Worm (Caenorhabditis elegans) whole organism, L4/young adult: Measurements from ENCODE around the gene ZK697.8.
A peak's percentile ranks its signal among the peaks of the same experiment; 100 is the strongest.

Experiments used
- W03F9.2 ChIP-seq: fragments of 150-350 bp; optimal IDR thresholded peaks from 2 replicates; lab custom pipeline; 2014; ENCODE audit warnings: missing biosample characterization, missing genetic modification characterization
- dao-5 ChIP-seq: sonication (generic microtip); optimal IDR thresholded peaks from 2 replicates; lab custom pipeline; 2016; ENCODE audit warnings: missing genotype, missing genetic modification characterization, moderate library complexity, missing compliant biosample characterization
- him-1 ChIP-seq: sonication (generic microtip); optimal IDR thresholded peaks from 2 replicates; lab custom pipeline; 2016; ENCODE audit warnings: missing genotype, missing genetic modification reagents, missing genetic modification characterization, missing compliant biosample characterization

Gene ZK697.8

ce11 chrV:1756099-1756498 lies 7.1 kb upstream of the ZK697.8 start:
- TF ChIP-seq him-1 (tag; lab: Kevin White, UChicago) (no peak), dao-5 (tag; lab: Kevin White, UChicago) (no peak), W03F9.2 (tag; lab: Kevin White, UChicago) (no peak)

ce11 chrV:1755589-1755988 lies 6.6 kb upstream of the ZK697.8 start, which contains the start of gene ZK697.14:
TSS of gene ZK697.14 (minus strand) at chrV:1755689.
- TF ChIP-seq W03F9.2 (tag; lab: Kevin White, UChicago), result no peak
- no peak for TF ChIP-seq dao-5 (tag; lab: Kevin White, UChicago)
- TF ChIP-seq him-1 (tag; lab: Kevin White, UChicago), result no peak

DNA sequence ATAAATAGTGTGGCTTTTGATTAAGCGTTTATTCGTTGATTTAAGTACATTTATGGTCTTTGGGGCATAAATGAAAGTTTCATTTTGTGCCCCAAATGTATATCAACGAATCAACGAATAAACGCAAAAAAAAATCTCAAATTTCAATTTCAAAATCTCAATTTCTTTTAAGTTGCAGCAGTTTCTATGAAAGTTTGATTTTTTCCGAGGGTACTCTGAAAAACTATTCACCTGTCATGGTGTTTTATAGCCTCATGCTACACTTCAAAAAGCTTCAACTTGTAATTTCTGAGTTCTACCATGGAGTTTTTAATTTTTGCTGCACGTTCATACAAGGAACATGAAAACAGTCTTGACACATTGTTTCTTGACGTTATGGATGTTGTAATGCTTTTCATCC lies 3.5 kb upstream of the ZK697.8 start, which contains the start of gene ZK697.1:
TSS of gene ZK697.1 (plus strand) at position 301 of the 400 bp plus-strand sequence.
- TF ChIP-seq dao-5 (tag; lab: Kevin White, UChicago), result no peak
- no peak for TF ChIP-seq him-1 (tag; lab: Kevin White, UChicago)
- no peak for TF ChIP-seq W03F9.2 (tag; lab: Kevin White, UChicago)

DNA sequence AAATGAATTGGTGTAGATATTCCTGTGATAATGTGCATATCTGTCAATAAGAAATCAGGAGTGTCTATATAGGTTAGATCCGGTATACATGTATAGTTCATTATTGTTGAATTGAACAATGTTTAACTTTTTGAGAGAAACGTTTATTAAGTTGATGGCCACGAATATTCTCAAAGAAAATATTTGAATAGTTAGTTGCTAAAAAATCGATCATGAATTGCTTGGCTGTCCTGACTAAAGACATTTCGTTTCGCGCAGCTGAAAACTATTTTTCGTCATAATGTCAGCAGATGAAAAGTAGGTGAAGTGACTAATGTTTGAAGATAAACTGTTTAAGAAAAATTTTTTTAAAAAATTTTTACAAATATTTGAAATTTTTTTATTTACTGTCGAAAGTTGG lies 2.5 kb upstream of the ZK697.8 start, which contains the start of gene srh-199:
TSS of gene srh-199 (minus strand) at position 101 of the 400 bp plus-strand sequence.
- TF ChIP-seq dao-5 (tag; lab: Kevin White, UChicago) (no peak), W03F9.2 (tag; lab: Kevin White, UChicago) (no peak), him-1 (tag; lab: Kevin White, UChicago) (no peak)

DNA sequence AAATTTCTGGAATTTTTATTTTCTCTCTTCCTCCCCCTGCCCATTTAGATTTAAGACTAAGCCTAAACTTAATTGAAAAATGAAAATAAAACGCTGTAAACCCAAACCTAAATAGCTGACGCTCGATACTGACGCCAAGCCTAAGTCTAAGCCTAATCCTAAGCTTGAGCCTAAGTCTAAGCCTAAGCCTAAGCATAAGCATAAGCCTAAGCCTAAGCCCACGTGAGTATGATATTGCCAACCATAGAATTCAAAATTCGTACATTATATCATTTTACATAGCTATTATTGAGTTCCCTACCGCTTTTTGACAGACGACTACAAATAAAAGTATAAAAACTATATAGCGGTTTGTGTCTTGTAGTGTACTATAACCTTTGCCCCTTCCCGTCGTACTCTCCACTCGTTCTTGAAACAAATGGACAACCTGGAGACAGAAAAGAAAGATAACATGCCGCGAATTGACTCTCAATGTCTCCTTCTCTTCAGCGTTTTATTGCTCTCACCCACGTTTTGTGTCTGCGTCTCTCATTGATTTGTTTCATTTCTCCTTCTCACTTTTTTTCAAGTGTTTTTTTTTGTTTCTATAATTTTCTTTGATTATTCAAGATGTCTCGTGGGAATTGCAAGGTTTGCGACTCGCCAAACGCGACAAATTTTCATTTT lies 5.6 kb downstream of the ZK697.8 start, which contains the start of gene nhr-256:
TSS of gene nhr-256 (plus strand) at position 567 of the 666 bp plus-strand sequence.
- no peak for TF ChIP-seq him-1 (tag; lab: Kevin White, UChicago)
- TF ChIP-seq W03F9.2 (tag; lab: Kevin White, UChicago), result peak; percentile 80

DNA sequence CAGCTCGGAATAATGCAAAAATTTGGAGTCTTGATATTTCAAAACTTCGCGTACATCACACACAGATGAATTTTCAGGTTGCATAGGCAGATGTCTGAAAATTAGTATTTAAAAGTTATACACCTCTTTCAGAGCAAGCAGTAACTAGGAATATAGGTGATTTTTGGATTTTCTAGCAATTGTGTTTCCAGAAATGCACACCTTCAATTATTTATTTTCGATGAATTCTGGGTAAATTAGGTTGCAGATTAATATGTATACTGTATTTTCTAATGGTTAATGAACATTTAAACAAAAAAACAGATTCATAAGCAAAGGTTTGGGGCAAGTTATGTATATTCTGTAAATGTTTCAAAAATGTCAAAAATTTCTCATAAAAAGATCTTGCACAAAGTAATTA lies 7.9 kb downstream of the ZK697.8 start, which contains the start of gene srab-25:
TSS of gene srab-25 (minus strand) at position 101 of the 400 bp plus-strand sequence.
- TF ChIP-seq dao-5 (tag; lab: Kevin White, UChicago) (no peak), W03F9.2 (tag; lab: Kevin White, UChicago) (no peak), him-1 (tag; lab: Kevin White, UChicago) (no peak)

- no peak for TF ChIP-seq dao-5 (tag; lab: Kevin White, UChicago)
- no peak for TF ChIP-seq W03F9.2 (tag; lab: Kevin White, UChicago)
- TF ChIP-seq him-1 (tag; lab: Kevin White, UChicago), result no peak
These were observed 14.4 kb downstream of the ZK697.8 start, which contains the start of gene str-160 for ce11 chrV:1734569-1734968. TSS of gene str-160 (plus strand) at chrV:1734869.

DNA sequence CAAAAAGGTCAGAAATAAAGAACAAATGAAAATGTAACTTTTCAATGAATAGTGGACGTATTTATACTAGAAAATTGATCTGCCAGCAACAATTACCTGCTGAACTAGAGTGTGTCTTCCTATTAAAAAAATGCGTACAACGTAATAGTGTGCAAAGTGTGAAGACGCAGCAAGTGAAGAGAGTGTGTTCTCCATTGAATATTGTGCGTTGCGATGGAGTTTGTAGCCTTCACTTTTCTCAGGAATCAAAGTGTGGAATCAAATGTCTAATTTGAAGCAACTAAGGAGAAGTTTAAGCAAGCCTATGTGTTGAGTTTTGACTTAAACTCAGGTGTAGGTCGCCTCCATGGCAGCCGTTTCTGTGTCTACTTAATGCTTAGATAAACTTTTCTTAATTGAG lies 17.0 kb downstream of the ZK697.8 start, which contains the start of gene gst-21:
TSS of gene gst-21 (minus strand) at position 101 of the 400 bp plus-strand sequence.
- TF ChIP-seq W03F9.2 (tag; lab: Kevin White, UChicago), result no peak
- no peak for TF ChIP-seq dao-5 (tag; lab: Kevin White, UChicago)
- TF ChIP-seq him-1 (tag; lab: Kevin White, UChicago), result no peak

- TF ChIP-seq dao-5 (tag; lab: Kevin White, UChicago) (no peak), W03F9.2 (tag; lab: Kevin White, UChicago) (no peak)
These were observed 23.6 kb downstream of the ZK697.8 start, which contains the start of gene sri-27 for ce11 chrV:1725353-1725752. TSS of gene sri-27 (plus strand) at chrV:1725653.

ce11 chrV:1721966-1722365 lies 27.0 kb downstream of the ZK697.8 start, which contains the start of gene srw-101:
TSS of gene srw-101 (plus strand) at chrV:1722266.
- TF ChIP-seq dao-5 (tag; lab: Kevin White, UChicago), result no peak
- no peak for TF ChIP-seq him-1 (tag; lab: Kevin White, UChicago)
- no peak for TF ChIP-seq W03F9.2 (tag; lab: Kevin White, UChicago)

ce11 chrV:1719927-1720326 lies 29.0 kb downstream of the ZK697.8 start, which contains the start of gene srw-102:
TSS of gene srw-102 (plus strand) at chrV:1720227.
- no peak for TF ChIP-seq W03F9.2 (tag; lab: Kevin White, UChicago)
- TF ChIP-seq dao-5 (tag; lab: Kevin White, UChicago), result no peak
- TF ChIP-seq him-1 (tag; lab: Kevin White, UChicago), result no peak

- TF ChIP-seq him-1 (tag; lab: Kevin White, UChicago), result no peak
These were observed 30.7 kb downstream of the ZK697.8 start for ce11 chrV:1718232-1718631.

ce11 chrV:1716892-1717291 lies 32.1 kb downstream of the ZK697.8 start, which contains the start of gene srw-103:
TSS of gene srw-103 (plus strand) at chrV:1717192.
- TF ChIP-seq W03F9.2 (tag; lab: Kevin White, UChicago) (no peak), him-1 (tag; lab: Kevin White, UChicago) (no peak)

- TF ChIP-seq dao-5 (tag; lab: Kevin White, UChicago), result no peak
- no peak for TF ChIP-seq W03F9.2 (tag; lab: Kevin White, UChicago)
- TF ChIP-seq him-1 (tag; lab: Kevin White, UChicago), result no peak
These were observed 38.0 kb downstream of the ZK697.8 start, which contains the start of gene srw-100 for ce11 chrV:1710909-1711308. TSS of gene srw-100 (plus strand) at chrV:1711209.
